Fruit fly (Drosophila melanogaster): ENCODE data around the gene Gr22f.

- TF ChIP-seq CG10654 (GFP tag; optimal IDR thresholded peaks at IDR 0.05), result no peak
- peak; percentile 33; the same call in 1 of the 2 replicates for TF ChIP-seq CG4404 (GFP tag; IDR thresholded peaks at IDR 0.05)
- no peak for TF ChIP-seq aop (GFP tag; IDR thresholded peaks at IDR 0.05)
- TF ChIP-seq CTCF (GFP tag; optimal IDR thresholded peaks at IDR 0.05), result no peak
- TF ChIP-seq CG30403 (GFP tag; optimal IDR thresholded peaks at IDR 0.05), result peak; percentile 63
- no peak for TF ChIP-seq mld (GFP tag; IDR thresholded peaks at IDR 0.05; ENCODE audit: partially characterized antibody)
These were observed 26.6 kb downstream of the Gr22f start, which contains the start of the genes Eno and CG31937 for dm6 chr2L:1729607-1730011.
